Worm (Caenorhabditis elegans) whole organism, midembryonic: Measurements from ENCODE around the gene K02F3.2.

ENCODE experiments used
- T22C8.4 ChIP-seq: fragments of 200-800 bp; sonication (Bioruptor generic); IDR thresholded peaks from 2 replicates; pipeline ENCODE4 v1.3.6; 2022; ENCODE audit warnings: missing genetic modification characterization, missing compliant biosample characterization
- cog-1 ChIP-seq: sonication (generic microtip); optimal IDR thresholded peaks from 2 replicates; lab custom pipeline; 2016; ENCODE audit warnings: missing genetic modification characterization, missing compliant biosample characterization
- flt-1 ChIP-seq: fragments of 200-800 bp; sonication (Bioruptor generic); IDR thresholded peaks from 2 replicates; pipeline ENCODE4 v1.3.6; 2022; ENCODE audit warnings: missing genetic modification characterization, missing compliant biosample characterization
- klf-2 ChIP-seq: fragments of 200-800 bp; sonication (Bioruptor generic); conservative IDR thresholded peaks from 2 replicates; pipeline ENCODE4 v1.3.6; 2022; ENCODE audit warnings: missing genetic modification reagents, missing genetic modification characterization, missing compliant biosample characterization
- med-1 ChIP-seq: sonication (generic microtip); optimal IDR thresholded peaks from 2 replicates; lab custom pipeline; 2017; ENCODE audit warnings: missing genetic modification characterization, mild to moderate bottlenecking, missing compliant biosample characterization, antibody characterized with exemption, missing genetic modification reagents; ENCODE audit not compliant: insufficient read depth
- ref-1 ChIP-seq: fragments of 200-800 bp; sonication (Bioruptor generic); conservative IDR thresholded peaks from 2 replicates; pipeline ENCODE4 v1.3.6; 2022; ENCODE audit warnings: missing genetic modification reagents, missing genetic modification characterization, missing compliant biosample characterization
- tab-1 ChIP-seq: fragments of 200-800 bp; sonication (Bioruptor generic); IDR thresholded peaks from 2 replicates; pipeline ENCODE4 v1.3.6; 2022; ENCODE audit warnings: missing genetic modification characterization, missing compliant biosample characterization
- ztf-23 ChIP-seq: fragments of 200-800 bp; sonication (Bioruptor generic); IDR thresholded peaks from 2 replicates; pipeline ENCODE4 v1.3.6; 2022; ENCODE audit warnings: missing genetic modification reagents, missing genetic modification characterization, missing compliant biosample characterization
- ztf-29 ChIP-seq: fragments of 200-800 bp; sonication (Bioruptor generic); IDR thresholded peaks from 2 replicates; pipeline ENCODE4 v1.3.6; 2022; ENCODE audit warnings: missing genetic modification reagents, missing genetic modification characterization, missing compliant biosample characterization

DNA sequence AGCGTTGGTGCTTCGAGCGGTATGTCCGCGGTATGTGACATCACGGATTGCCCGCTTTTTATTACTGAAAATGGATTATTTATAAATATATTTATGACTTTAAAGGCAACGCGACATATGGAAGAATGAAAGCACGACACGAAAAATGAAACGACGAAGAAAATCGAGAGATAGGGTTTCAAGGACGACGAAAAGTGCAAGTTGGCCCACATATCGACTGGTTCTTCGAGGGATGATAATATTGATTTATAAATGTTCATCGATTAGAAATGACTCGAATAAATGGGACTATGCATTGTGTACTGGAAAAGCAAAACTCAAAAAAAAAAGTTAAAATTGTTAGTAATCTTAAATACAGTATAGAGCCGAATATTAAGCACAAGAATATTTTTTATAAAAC lies 41.1 kb downstream of the K02F3.2 start, which contains the start of gene zer-1:
- TF ChIP-seq flt-1 (GFP tag; lab: Robert Waterston, UW) (no peak), cog-1 (tag; lab: Kevin White, UChicago) (no peak), T22C8.4 (GFP tag; lab: Robert Waterston, UW) (no peak), ztf-23 (GFP tag; lab: Robert Waterston, UW) (no peak), med-1 (GFP tag; lab: Kevin White, UChicago) (no peak), klf-2 (GFP tag; lab: Robert Waterston, UW) (no peak), ref-1 (no peak), tab-1 (GFP tag; lab: Robert Waterston, UW) (no peak), ztf-29 (GFP tag; lab: Robert Waterston, UW) (no peak)
